Worm (Caenorhabditis elegans): ENCODE results near the gene tbx-7.

DNA sequence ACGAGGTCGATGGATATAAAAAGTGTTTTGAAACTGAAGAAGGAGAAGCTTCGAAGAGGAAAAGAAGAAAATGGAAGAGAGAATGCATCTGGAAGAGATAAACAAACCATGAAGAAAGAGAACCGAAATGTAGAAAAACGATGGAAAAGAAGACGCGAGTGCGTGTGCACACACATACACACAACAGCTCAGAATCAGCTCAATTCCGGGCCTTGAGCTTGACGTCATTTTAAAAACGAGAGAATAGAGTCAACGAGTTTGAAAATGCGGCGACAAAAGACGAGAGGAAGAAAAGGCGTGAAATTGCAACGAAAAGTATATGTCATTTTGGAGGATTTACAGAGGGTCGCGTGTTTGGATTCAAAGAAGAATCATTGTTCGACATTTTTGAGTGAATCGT, 28.7 kb downstream of the tbx-7 start:
- TF ChIP-seq klf-2 (GFP tag; conservative IDR thresholded peaks at IDR 0.05) (no peak), ztf-29 (GFP tag; IDR thresholded peaks at IDR 0.05) (no peak), tab-1 (GFP tag; IDR thresholded peaks at IDR 0.05) (no peak), ref-1 (GFP tag; conservative IDR thresholded peaks at IDR 0.05) (no peak), med-1 (GFP tag; optimal IDR thresholded peaks at IDR 0.05; ENCODE audit: insufficient read depth) (no peak)
